Worm (Caenorhabditis elegans) whole organism, L4 larva: Measurements from ENCODE around the gene C03H5.6.

Source experiments
- D1046.2 ChIP-seq: fragments of 200-800 bp; sonication (Bioruptor generic); IDR thresholded peaks from 2 replicates; pipeline ENCODE4 v1.3.6; 2022; ENCODE audit warnings: missing genetic modification characterization, missing compliant biosample characterization
- F26F4.8 ChIP-seq: fragments of 200-800 bp; sonication (Bioruptor generic); conservative IDR thresholded peaks from 2 replicates; pipeline ENCODE4 v1.3.6; 2022; ENCODE audit warnings: missing genetic modification characterization, missing compliant biosample characterization
- T26A8.4 ChIP-seq: fragments of 200-800 bp; sonication (Bioruptor generic); IDR thresholded peaks from 2 replicates; pipeline ENCODE4 v1.3.6; 2022; ENCODE audit warnings: missing genetic modification characterization, missing compliant biosample characterization
- Y75B8A.6 ChIP-seq: fragments of 200-800 bp; sonication (Bioruptor generic); IDR thresholded peaks from 2 replicates; pipeline ENCODE4 v1.3.6; 2022; ENCODE audit warnings: missing genetic modification reagents, missing genetic modification characterization, missing compliant biosample characterization
- ZK546.5 ChIP-seq, 2 experiments: sonication (generic microtip); optimal IDR thresholded peaks; 2 replicates each; lab custom pipeline; 2017; ENCODE audit warnings: missing biosample characterization in 2 of 2, missing genetic modification characterization in 2 of 2
- aha-1 ChIP-seq: fragments of 150-350 bp; peaks from one replicate; lab custom pipeline; 2014; ENCODE audit warnings: missing biosample characterization, missing genetic modification characterization
- ama-1 ChIP-seq: fragments of 150-350 bp; optimal IDR thresholded peaks from 2 replicates; lab custom pipeline; 2014; ENCODE audit warnings: inconsistent platforms, mixed read lengths
- attf-4 ChIP-seq: sonication (generic microtip); optimal IDR thresholded peaks from 3 replicates; lab custom pipeline; 2017; ENCODE audit warnings: missing biosample characterization, missing genetic modification characterization
- ceh-32 ChIP-seq: sonication (generic microtip); optimal IDR thresholded peaks from 2 replicates; lab custom pipeline; 2016; ENCODE audit warnings: mild to moderate bottlenecking, missing genetic modification characterization, missing compliant biosample characterization; ENCODE audit not compliant: poor library complexity
- ces-1 ChIP-seq: fragments of 150-350 bp; sonication (generic microtip); optimal IDR thresholded peaks from 4 replicates; lab custom pipeline; 2014; ENCODE audit warnings: missing biosample characterization, missing genetic modification reagents, missing genetic modification characterization
- daf-12 ChIP-seq: fragments of 150-350 bp; optimal IDR thresholded peaks from 2 replicates; lab custom pipeline; 2014; ENCODE audit warnings: missing biosample characterization, missing genetic modification reagents, missing genetic modification characterization
- daf-16 ChIP-seq, 3 experiments: sonication (generic microtip); optimal IDR thresholded peaks; 2 replicates each; lab custom pipeline; 2016 to 2017; ENCODE audit warnings: missing genetic modification characterization in 3 of 3, missing genetic modification reagents in 3 of 3, mild to moderate bottlenecking in 2 of 3, missing compliant biosample characterization in 2 of 3, missing biosample characterization in 1 of 3, moderate library complexity in 1 of 3
- daf-8 ChIP-seq: fragments of 200-800 bp; sonication (Bioruptor generic); IDR thresholded peaks from 2 replicates; pipeline ENCODE4 v1.3.6; 2022; ENCODE audit warnings: missing genetic modification characterization, missing compliant biosample characterization
- dmd-6 ChIP-seq: fragments of 200-800 bp; sonication (Bioruptor generic); IDR thresholded peaks from 2 replicates; pipeline ENCODE4 v1.3.6; 2022; ENCODE audit warnings: missing genetic modification reagents, missing genetic modification characterization, missing compliant biosample characterization
- dmd-8 ChIP-seq: fragments of 200-800 bp; sonication (Bioruptor generic); IDR thresholded peaks from 2 replicates; pipeline ENCODE4 v1.3.6; 2022; ENCODE audit warnings: missing genetic modification characterization, missing compliant biosample characterization
- dmd-9 ChIP-seq: fragments of 200-800 bp; sonication (Bioruptor generic); IDR thresholded peaks from 2 replicates; pipeline ENCODE4 v1.3.6; 2022; ENCODE audit warnings: missing genetic modification reagents, missing genetic modification characterization, missing compliant biosample characterization
- dpl-1 ChIP-seq: fragments of 150-350 bp; optimal IDR thresholded peaks from 2 replicates; lab custom pipeline; 2014; ENCODE audit warnings: missing biosample characterization, missing genetic modification reagents, missing genetic modification characterization
- hif-1 ChIP-seq, 2 experiments: sonication (generic microtip); optimal IDR thresholded peaks; 2 replicates each; lab custom pipeline; 2016 to 2017; ENCODE audit warnings: missing compliant biosample characterization in 2 of 2, missing genetic modification characterization in 2 of 2, missing genetic modification reagents in 2 of 2, missing genotype in 2 of 2, mild to moderate bottlenecking in 1 of 2
- hlh-30 ChIP-seq: sonication (generic microtip); optimal IDR thresholded peaks from 2 replicates; lab custom pipeline; 2017; ENCODE audit warnings: antibody characterized with exemption, mild to moderate bottlenecking, missing genetic modification characterization, missing compliant biosample characterization; ENCODE audit not compliant: insufficient read depth
- jun-1 ChIP-seq: fragments of 150-350 bp; optimal IDR thresholded peaks from 2 replicates; lab custom pipeline; 2014; ENCODE audit warnings: missing biosample characterization, missing genetic modification reagents, missing genetic modification characterization
- lin-29 ChIP-seq: fragments of 200-800 bp; sonication (Bioruptor generic); IDR thresholded peaks from 2 replicates; pipeline ENCODE4 v1.3.6; 2022; ENCODE audit warnings: missing genetic modification reagents, missing genetic modification characterization, missing compliant biosample characterization
- lin-38 ChIP-seq: fragments of 200-800 bp; sonication (Bioruptor generic); IDR thresholded peaks from 2 replicates; pipeline ENCODE4 v1.3.6; 2022; ENCODE audit warnings: missing genetic modification reagents, missing genetic modification characterization, missing compliant biosample characterization
- lin-39 ChIP-seq: fragments of 150-350 bp; optimal IDR thresholded peaks from 2 replicates; lab custom pipeline; 2014; ENCODE audit warnings: missing biosample characterization, missing genetic modification reagents, missing genetic modification characterization
- lir-3 ChIP-seq: sonication (generic microtip); optimal IDR thresholded peaks from 2 replicates; lab custom pipeline; 2016; ENCODE audit warnings: mild to moderate bottlenecking, missing genetic modification characterization, missing compliant biosample characterization
- madf-9 ChIP-seq: fragments of 200-800 bp; sonication (Bioruptor generic); conservative IDR thresholded peaks from 2 replicates; pipeline ENCODE4 v1.3.6; 2022; ENCODE audit warnings: missing genetic modification reagents, missing genetic modification characterization, missing compliant biosample characterization
- mes-2 ChIP-seq: sonication (generic microtip); optimal IDR thresholded peaks from 2 replicates; lab custom pipeline; 2016; ENCODE audit warnings: missing genotype, mild to moderate bottlenecking, missing genetic modification characterization, missing compliant biosample characterization; ENCODE audit not compliant: poor library complexity, severe bottlenecking
- nhr-11 ChIP-seq: fragments of 150-350 bp; optimal IDR thresholded peaks from 2 replicates; lab custom pipeline; 2014; ENCODE audit warnings: missing biosample characterization, missing genetic modification characterization
- nhr-42 ChIP-seq: fragments of 200-800 bp; sonication (Bioruptor generic); IDR thresholded peaks from 2 replicates; pipeline ENCODE4 v1.3.6; 2022; ENCODE audit warnings: missing genetic modification characterization, missing compliant biosample characterization
- nhr-77 ChIP-seq: fragments of 150-350 bp; optimal IDR thresholded peaks from 2 replicates; lab custom pipeline; 2014; ENCODE audit warnings: missing biosample characterization, missing genetic modification characterization
- set-16 ChIP-seq: fragments of 200-800 bp; sonication (Bioruptor generic); IDR thresholded peaks from 2 replicates; pipeline ENCODE4 v1.3.6; 2022; ENCODE audit warnings: missing genetic modification reagents, missing genetic modification characterization, missing compliant biosample characterization
- skn-1 ChIP-seq: fragments of 150-350 bp; optimal IDR thresholded peaks from 2 replicates; lab custom pipeline; 2014; ENCODE audit warnings: missing biosample characterization, missing genetic modification characterization
- spr-1 ChIP-seq: sonication (generic microtip); optimal IDR thresholded peaks from 2 replicates; lab custom pipeline; 2016; ENCODE audit warnings: mild to moderate bottlenecking, missing genetic modification characterization, missing compliant biosample characterization
- zfp-2 ChIP-seq: sonication (generic microtip); optimal IDR thresholded peaks from 2 replicates; lab custom pipeline; 2016; ENCODE audit warnings: mild to moderate bottlenecking, missing genetic modification characterization, missing compliant biosample characterization
- zip-2 ChIP-seq: fragments of 150-350 bp; optimal IDR thresholded peaks from 2 replicates; lab custom pipeline; 2014; ENCODE audit warnings: missing biosample characterization, missing genetic modification characterization

Gene C03H5.6

ce11 chrII:387844-388355, 11.3 kb downstream of the C03H5.6 start:
- TF ChIP-seq lin-29 (GFP tag; lab: Robert Waterston, UW) (no peak), aha-1 (tag; lab: Kevin White, UChicago) (peak; percentile 37), zip-2 (tag; lab: Kevin White, UChicago) (no peak), hlh-30 (tag; lab: Kevin White, UChicago) (no peak), daf-16 (GFP tag; optimal IDR thresholded peaks at IDR 0.05; lab: Kevin White, UChicago) (no peak), daf-16 (tag; optimal IDR thresholded peaks at IDR 0.05; lab: Kevin White, UChicago) (peak; percentile 76), hif-1 (tag; optimal IDR thresholded peaks at IDR 0.05; lab: Kevin White, UChicago) (peak in 1 of 2 experiments; percentile 8), lin-38 (GFP tag; lab: Robert Waterston, UW) (0 out of 2 replicates have a peak, but pooled peaks have one; percentile 15), lin-39 (no peak), ama-1 (lab: Kevin White, UChicago) (peak; percentile 53)

DNA sequence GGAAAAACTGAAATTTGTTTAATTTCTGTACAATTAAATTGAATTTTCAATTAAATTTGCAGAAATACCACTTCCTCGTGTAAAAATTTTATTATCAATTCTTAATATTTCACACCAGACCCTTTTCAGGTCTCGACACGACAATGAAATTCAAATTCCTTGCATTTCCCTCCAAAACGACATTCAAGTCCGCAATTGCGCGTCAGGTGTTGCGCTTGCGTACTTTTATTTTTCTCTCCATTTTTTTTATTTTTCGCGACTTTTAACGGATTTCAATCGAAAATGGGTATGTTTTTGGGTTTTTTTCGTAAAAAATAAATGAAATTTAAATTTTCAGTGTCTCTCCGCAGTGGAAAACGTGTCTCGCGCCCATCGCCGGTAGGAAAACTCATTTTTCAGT, 13.3 kb downstream of the C03H5.6 start, which contains the start of gene C03H5.3:
Gene C03H5.3 (plus strand): TSS at position 132 of the 400 bp plus-strand sequence.
- TF ChIP-seq nhr-77 (no peak), spr-1 (no peak), aha-1 (tag; lab: Kevin White, UChicago) (peak; percentile 19), jun-1 (tag; lab: Kevin White, UChicago) (no peak), set-16 (GFP tag; lab: Robert Waterston, UW) (no peak), dmd-6 (GFP tag; lab: Robert Waterston, UW) (no peak), ZK546.5 (tag; optimal IDR thresholded peaks at IDR 0.05; lab: Kevin White, UChicago) (no peak), dpl-1 (GFP tag; lab: Kevin White, UChicago) (peak; percentile 94), daf-8 (no peak), ama-1 (lab: Kevin White, UChicago) (no peak), ceh-32 (tag; lab: Kevin White, UChicago) (no peak), Y75B8A.6 (GFP tag; lab: Robert Waterston, UW) (no peak), D1046.2 (GFP tag; lab: Robert Waterston, UW) (no peak), skn-1 (tag; lab: Kevin White, UChicago) (no peak), dmd-8 (GFP tag; lab: Robert Waterston, UW) (no peak), attf-4 (tag; lab: Kevin White, UChicago) (no peak), mes-2 (tag; lab: Kevin White, UChicago) (peak; percentile 58), madf-9 (GFP tag; lab: Robert Waterston, UW) (no peak), ces-1 (GFP tag; lab: Kevin White, UChicago) (no peak), F26F4.8 (no peak)
- TF ChIP-seq, all 104 proteins: peak for 3

DNA sequence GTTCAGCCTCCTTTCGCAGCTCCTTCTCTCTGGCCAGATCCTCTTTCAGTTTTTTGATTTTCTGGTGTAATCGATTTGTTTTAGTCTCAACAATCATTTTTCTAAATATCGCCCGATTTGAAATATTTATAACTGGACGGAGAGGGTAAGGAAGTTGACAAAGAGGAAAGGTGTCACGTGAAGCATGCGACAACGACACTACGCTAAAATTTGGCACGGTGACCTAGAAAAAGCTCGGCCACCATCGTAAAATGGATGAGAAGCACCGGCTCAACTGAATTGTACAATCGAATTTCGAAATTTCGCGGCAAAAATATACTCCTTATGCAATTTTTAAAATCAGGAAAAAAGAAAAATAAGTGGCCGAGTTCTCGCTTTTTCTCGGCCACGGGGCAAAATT, 14.0 kb downstream of the C03H5.6 start, which contains the start of gene C03H5.5:
Gene C03H5.5 (minus strand): TSS at position 101 of the 400 bp plus-strand sequence.
- TF ChIP-seq daf-12, result no peak
- peak; percentile 6 for TF ChIP-seq aha-1 (tag; lab: Kevin White, UChicago)

DNA sequence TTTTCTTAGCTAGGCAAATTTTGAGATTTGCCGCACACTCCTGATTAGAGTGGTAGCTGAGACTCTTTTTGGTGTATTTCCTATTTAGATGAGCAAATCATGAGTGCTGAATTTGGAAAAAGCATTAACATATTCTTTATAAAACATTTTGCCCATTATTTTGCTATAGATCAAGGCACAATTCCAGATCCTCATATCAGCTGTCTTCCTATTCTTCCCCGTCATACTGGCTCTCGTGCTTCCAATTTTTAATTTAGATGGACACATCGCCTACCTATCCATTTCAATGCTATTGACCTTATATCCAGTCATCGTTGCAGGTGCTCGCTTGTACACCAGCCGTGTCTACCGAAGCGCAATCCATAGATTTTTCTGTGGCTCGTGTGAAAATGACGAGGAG, 19.3 kb downstream of the C03H5.6 start, which contains the start of gene C03H5.7:
Gene C03H5.7 (plus strand): TSS at position 301 of the 400 bp plus-strand sequence.
- no peak for TF ChIP-seq lir-3
- TF ChIP-seq nhr-42 (GFP tag; lab: Robert Waterston, UW), result no peak
- TF ChIP-seq attf-4 (tag; lab: Kevin White, UChicago), result no peak
- no peak for TF ChIP-seq nhr-11 (tag; lab: Kevin White, UChicago)
- no peak for TF ChIP-seq dmd-9 (GFP tag; lab: Robert Waterston, UW)
- no peak for TF ChIP-seq zfp-2
- no peak for TF ChIP-seq skn-1 (tag; lab: Kevin White, UChicago)
- TF ChIP-seq set-16 (GFP tag; lab: Robert Waterston, UW), result no peak
- TF ChIP-seq T26A8.4 (GFP tag; lab: Robert Waterston, UW), result no peak
- TF ChIP-seq, all 104 proteins: peak for 0
